Fruit fly (Drosophila melanogaster): ENCODE measurements around the gene CG4991.

Gene CG4991

DNA sequence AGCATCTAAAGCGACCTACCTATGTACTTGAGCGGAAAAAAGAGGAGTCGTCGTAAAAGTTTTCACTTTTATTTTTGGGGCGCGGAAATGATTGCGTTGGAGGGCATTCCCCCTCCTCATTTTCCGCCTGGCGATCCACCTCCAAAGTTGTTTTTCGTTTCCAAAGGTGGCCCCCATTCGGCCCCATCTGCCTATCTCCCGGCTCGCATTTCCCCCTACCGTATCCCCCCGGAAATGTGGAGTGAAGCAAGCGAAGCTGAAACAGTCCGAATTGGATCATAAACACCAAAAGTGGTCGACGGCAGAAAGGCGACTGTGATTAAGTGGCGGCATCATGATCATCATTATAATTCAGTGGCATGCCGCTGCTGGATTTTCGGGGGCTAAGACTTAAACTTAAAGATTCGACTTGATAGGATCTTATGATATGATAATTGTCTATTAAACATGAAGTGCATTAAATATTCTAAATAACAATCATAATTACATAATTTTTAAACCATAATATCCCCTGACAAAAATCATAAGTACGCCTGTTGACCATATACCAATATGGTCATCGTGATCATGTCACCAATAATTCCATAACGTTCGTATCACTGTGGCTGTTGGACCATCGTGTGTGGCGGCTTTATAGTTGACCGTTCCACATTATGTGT lies 32.0 kb downstream of the CG4991 start (continued):
- TF ChIP-seq CG10669 (GFP tag; optimal IDR thresholded peaks at IDR 0.05) (peak; percentile 37), Eip75B (GFP tag; optimal IDR thresholded peaks at IDR 0.05) (peak; percentile 58), net (GFP tag; optimal IDR thresholded peaks at IDR 0.05) (peak; percentile 40), acj6 (GFP tag; optimal IDR thresholded peaks at IDR 0.05) (peak; percentile 57), CG32006 (GFP tag; optimal IDR thresholded peaks at IDR 0.05) (peak; percentile 66), vri (GFP tag; optimal IDR thresholded peaks at IDR 0.05) (no peak), CG1621 (tag; optimal IDR thresholded peaks at IDR 0.05) (peak; percentile 24), Blimp-1 (GFP tag; optimal IDR thresholded peaks at IDR 0.05) (no peak), achi (GFP tag; optimal IDR thresholded peaks at IDR 0.05) (peak; percentile 50), Eip93F (GFP tag; optimal IDR thresholded peaks at IDR 0.05) (peak; percentile 1), CG6792 (GFP tag; optimal IDR thresholded peaks at IDR 0.05) (peak; percentile 52), Ets96B (tag; optimal IDR thresholded peaks at IDR 0.05) (peak; percentile 36), Met (GFP tag; optimal IDR thresholded peaks at IDR 0.05) (peak; percentile 65), esn (GFP tag; optimal IDR thresholded peaks at IDR 0.05) (peak; percentile 66), CG8319 (GFP tag; optimal IDR thresholded peaks at IDR 0.05) (peak; percentile 46), pdm3 (GFP tag; optimal IDR thresholded peaks at IDR 0.05) (peak; percentile 77), topi (GFP tag; optimal IDR thresholded peaks at IDR 0.05) (peak; percentile 62), CG11294 (GFP tag; IDR thresholded peaks at IDR 0.05) (no peak; the same call in 1 of the 2 replicates), CG8119 (GFP tag; IDR thresholded peaks at IDR 0.05) (peak; percentile 38; the same call in 1 of the 3 replicates), Gug (GFP tag; IDR thresholded peaks at IDR 0.05) (peak; percentile 43), salr (GFP tag; optimal IDR thresholded peaks at IDR 0.05) (peak in 1 of 2 experiments; percentile 16), Hr4 (GFP tag; optimal IDR thresholded peaks at IDR 0.05) (peak; percentile 64), CG16779 (tag; optimal IDR thresholded peaks at IDR 0.05) (peak; percentile 14), Lpt (GFP tag; optimal IDR thresholded peaks at IDR 0.05) (no peak), Ets21C (GFP tag; optimal IDR thresholded peaks at IDR 0.05) (peak; percentile 10), CG6276 (GFP tag; optimal IDR thresholded peaks at IDR 0.05) (peak; percentile 50), fd59A (GFP tag; optimal IDR thresholded peaks at IDR 0.05) (no peak), eg (GFP tag; IDR thresholded peaks at IDR 0.05) (peak; percentile 69), Hr38 (GFP tag; optimal IDR thresholded peaks at IDR 0.05) (no peak), fkh (GFP tag; optimal IDR thresholded peaks at IDR 0.05) (no peak), CG8632 (GFP tag; optimal IDR thresholded peaks at IDR 0.05) (peak; percentile 68)

DNA sequence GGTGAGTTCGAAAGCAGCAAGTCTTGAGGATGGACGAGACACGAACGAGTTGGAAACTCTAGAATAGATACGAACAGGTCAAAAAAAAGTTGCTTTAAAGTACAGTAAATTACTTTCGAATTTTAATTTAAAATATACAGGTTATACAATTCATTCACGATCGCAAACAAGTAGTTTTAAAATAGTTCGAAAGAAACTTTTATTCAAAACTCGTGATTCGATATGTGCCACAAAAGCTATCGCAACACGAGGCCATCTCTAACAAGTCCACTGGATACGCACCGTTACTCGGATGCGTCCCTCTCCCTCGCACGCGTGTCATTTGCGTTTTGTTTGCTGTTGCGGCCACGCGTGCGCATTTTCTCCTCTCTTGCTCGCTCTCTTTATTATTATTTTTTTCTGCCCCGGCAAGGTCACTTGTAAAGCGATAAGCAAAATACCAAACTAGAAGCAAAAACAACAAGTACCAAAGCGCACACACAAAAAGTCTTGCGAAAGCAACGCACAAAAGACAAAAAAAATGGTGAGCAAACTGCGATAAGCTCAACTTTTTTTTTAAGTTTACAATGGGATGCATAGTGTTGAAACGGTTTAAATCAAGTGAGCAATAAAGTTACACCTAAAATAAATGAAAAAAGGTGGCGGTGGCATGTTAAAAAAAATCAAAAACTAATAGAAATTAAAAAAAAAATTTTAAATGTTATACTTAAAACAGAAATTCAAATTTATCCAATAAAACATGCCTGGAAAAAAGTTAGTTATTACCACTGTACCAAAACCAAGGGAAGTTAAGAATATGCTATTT lies 33.6 kb downstream of the CG4991 start:
- TF ChIP-seq Hr4 (GFP tag; optimal IDR thresholded peaks at IDR 0.05) (peak; percentile 21), salr (GFP tag; optimal IDR thresholded peaks at IDR 0.05) (peak in 1 of 2 experiments; percentile 40), CG6163 (GFP tag; IDR thresholded peaks at IDR 0.05) (peak; percentile 47; the same call in 1 of the 3 replicates), OdsH (GFP tag; optimal IDR thresholded peaks at IDR 0.05) (peak; percentile 31), CG31627 (GFP tag; optimal IDR thresholded peaks at IDR 0.05) (no peak), Sox15 (GFP tag; optimal IDR thresholded peaks at IDR 0.05) (no peak), esn (GFP tag; optimal IDR thresholded peaks at IDR 0.05) (peak; percentile 44), Met (GFP tag; optimal IDR thresholded peaks at IDR 0.05) (peak; percentile 11), lz (GFP tag; optimal IDR thresholded peaks at IDR 0.05) (no peak), Sox102F (GFP tag; optimal IDR thresholded peaks at IDR 0.05) (no peak), Ets96B (tag; optimal IDR thresholded peaks at IDR 0.05) (peak; percentile 58), CG8119 (GFP tag; IDR thresholded peaks at IDR 0.05) (peak; percentile 32; the same call in 1 of the 3 replicates), CG6808 (GFP tag; optimal IDR thresholded peaks at IDR 0.05) (peak; percentile 11), vri (GFP tag; optimal IDR thresholded peaks at IDR 0.05) (no peak), achi (GFP tag; optimal IDR thresholded peaks at IDR 0.05) (no peak), cyc (GFP tag; optimal IDR thresholded peaks at IDR 0.05) (peak; percentile 40), CG15336 (GFP tag; IDR thresholded peaks at IDR 0.05) (peak; percentile 54), Gug (GFP tag; IDR thresholded peaks at IDR 0.05) (no peak), CG34406 (GFP tag; optimal IDR thresholded peaks at IDR 0.05) (peak; percentile 20), Lpt (GFP tag; optimal IDR thresholded peaks at IDR 0.05) (no peak), ss (GFP tag; optimal IDR thresholded peaks at IDR 0.05) (peak; percentile 67 to 71), Eip93F (GFP tag; optimal IDR thresholded peaks at IDR 0.05) (no peak), CG1621 (tag; optimal IDR thresholded peaks at IDR 0.05) (no peak), CG11902 (GFP tag; optimal IDR thresholded peaks at IDR 0.05) (peak; percentile 13), CG9139 (GFP tag; optimal IDR thresholded peaks at IDR 0.05) (peak; percentile 44), CG6792 (GFP tag; optimal IDR thresholded peaks at IDR 0.05) (peak; percentile 15), spab (GFP tag; optimal IDR thresholded peaks at IDR 0.05) (peak; percentile 19), eg (GFP tag; IDR thresholded peaks at IDR 0.05) (no peak; the same call in 2 of the 3 replicates), CG11294 (GFP tag; IDR thresholded peaks at IDR 0.05) (no peak), svp (GFP tag) (peak; percentile 85)
